Fruit fly (Drosophila melanogaster) whole organism: Measurements from ENCODE around the gene cmb.

Experiments
- pan ChIP-seq: fragments of >200 bp; optimal IDR thresholded peaks from 2 replicates; lab custom pipeline; 2017
- psq ChIP-seq: fragments of >200 bp; optimal IDR thresholded peaks from 2 replicates; lab custom pipeline; 2017
- usp ChIP-seq: fragments of >200 bp; optimal IDR thresholded peaks from 2 replicates; lab custom pipeline; 2017; ENCODE audit warnings: missing biosample characterization, missing genetic modification characterization, mixed read lengths

DNA sequence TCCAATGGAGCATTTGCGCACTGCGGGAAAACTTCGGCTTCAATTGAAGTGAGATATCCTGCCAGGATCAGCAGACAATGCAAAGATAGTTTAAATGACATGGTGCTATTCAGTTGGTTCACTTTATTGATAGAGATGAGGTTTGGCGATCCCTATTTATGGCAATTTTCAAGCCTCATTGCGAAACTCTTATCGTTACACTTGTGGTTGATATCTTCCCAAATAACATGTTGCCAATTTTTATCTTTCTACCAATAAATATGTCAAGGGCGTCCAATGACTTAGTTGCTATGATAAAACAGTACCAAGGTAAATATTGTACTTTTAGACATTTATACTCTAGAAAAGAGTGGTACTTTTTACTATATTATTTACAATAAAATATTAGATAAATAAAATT, 18.3 kb upstream of the cmb start, which contains the start of gene CG33263:
- no peak for TF ChIP-seq psq (lab: Kevin White, UChicago)
- no peak for TF ChIP-seq usp (GFP tag; lab: Kevin White, UChicago)
- no peak for TF ChIP-seq pan (lab: Kevin White, UChicago)
